Worm (Caenorhabditis elegans) whole organism, dauer: ENCODE data around the gene srh-149.

ENCODE experiments used
- unc-62 ChIP-seq: sonication (generic microtip); optimal IDR thresholded peaks from 2 replicates; lab custom pipeline; 2017; ENCODE audit warnings: missing biosample characterization, missing genetic modification reagents, missing genetic modification characterization

Gene srh-149

DNA sequence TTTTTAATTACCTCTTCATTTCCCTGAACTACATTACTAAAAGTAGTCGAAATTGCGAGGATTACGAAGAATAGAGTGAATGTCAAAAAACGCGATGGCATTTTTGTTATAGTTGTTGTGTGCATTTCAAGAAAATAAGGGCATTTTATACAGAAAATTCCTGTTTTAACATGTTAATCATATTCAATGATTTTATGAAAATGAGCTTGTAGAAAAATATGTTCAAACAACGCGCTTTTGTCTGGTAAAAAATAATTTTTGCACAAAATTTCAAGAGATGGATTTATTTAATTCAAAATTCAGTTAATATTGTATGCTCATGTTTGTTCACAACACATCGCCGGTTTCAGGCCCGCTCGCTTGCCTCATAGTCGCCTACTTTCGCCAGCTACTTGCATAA, 42.9 kb downstream of the srh-149 start, which contains the start of gene T26E4.10:
T26E4.10 (minus strand) TSS at position 101 of the 400 bp plus-strand sequence.
- TF ChIP-seq unc-62 (GFP tag; lab: Kevin White, UChicago), result no peak

DNA sequence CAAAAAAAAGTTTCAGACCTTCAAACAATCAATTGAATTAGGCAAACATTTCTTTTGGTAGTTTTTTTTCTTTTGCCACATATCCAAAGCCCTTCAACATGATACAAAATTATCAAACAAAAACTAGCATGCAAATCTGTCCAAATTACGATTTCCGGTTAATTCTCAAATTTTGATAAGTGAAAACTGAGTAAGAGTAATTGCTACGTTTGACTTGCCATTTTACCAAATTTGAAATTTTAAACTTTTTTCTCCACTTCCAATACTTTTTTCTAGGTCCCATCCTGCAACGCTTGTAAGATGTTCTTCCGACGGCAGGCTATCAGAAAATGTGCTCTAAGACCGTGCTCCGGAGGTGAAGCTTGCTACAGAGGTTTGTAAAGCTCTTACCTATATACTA, 44.9 kb downstream of the srh-149 start, which contains the start of gene nhr-223:
nhr-223 (plus strand) TSS at position 301 of the 400 bp plus-strand sequence.
- TF ChIP-seq unc-62 (GFP tag; lab: Kevin White, UChicago), result no peak

DNA sequence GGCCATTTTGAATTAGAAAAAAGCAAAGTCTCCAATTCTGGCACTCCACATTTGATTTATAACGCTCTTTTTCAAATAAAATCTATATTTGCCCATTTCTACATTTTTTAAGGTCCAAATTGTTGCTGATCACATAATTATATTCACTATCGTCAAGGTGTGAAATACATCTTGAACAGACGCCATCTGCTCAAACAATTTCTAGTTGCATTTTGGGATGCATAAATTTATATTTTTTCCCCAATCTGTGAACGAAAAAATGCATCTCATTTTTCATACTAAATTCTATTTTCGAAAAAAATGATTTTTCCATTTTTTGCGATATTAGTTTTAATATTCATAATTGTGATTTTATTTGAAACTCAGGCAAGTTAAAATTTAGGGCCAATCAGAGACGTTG, 47.7 kb downstream of the srh-149 start, which contains the start of gene T26E4.7:
T26E4.7 (plus strand) TSS at position 301 of the 400 bp plus-strand sequence.
- no peak for TF ChIP-seq unc-62 (GFP tag; lab: Kevin White, UChicago)

DNA sequence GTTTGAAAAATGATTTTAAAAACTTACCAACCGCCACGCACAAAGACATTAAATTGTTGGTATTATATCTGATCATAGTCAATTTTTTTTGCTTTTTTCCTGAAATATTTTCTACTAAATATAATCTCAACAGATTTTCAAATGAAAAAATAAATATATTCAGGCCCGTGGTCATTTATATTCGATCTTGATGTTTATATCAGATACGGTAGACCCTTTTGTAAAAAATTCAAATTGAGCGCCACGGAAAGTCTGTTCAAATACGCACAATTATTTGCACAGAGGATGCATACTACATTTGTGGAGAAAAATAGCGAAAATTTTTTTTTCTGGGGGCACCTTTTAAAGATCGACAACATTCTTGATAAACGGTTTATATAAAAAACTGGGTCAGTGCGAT, 48.6 kb downstream of the srh-149 start, which contains the start of gene T26E4.4:
T26E4.4 (minus strand) TSS at position 101 of the 400 bp plus-strand sequence.
- no peak for TF ChIP-seq unc-62 (GFP tag; lab: Kevin White, UChicago)
